Worm (Caenorhabditis elegans) whole organism, L1 larva: ENCODE data around the gene T01G1.2.

Experiments
- C04F5.9 ChIP-seq: sonication (generic microtip); optimal IDR thresholded peaks from 2 replicates; lab custom pipeline; 2016; ENCODE audit warnings: missing genetic modification characterization, missing compliant biosample characterization
- aha-1 ChIP-seq: fragments of 150-350 bp; optimal IDR thresholded peaks from 2 replicates; lab custom pipeline; 2014; ENCODE audit warnings: missing biosample characterization, missing genetic modification characterization
- alr-1 ChIP-seq: fragments of 200-800 bp; sonication (Bioruptor generic); optimal IDR thresholded peaks from 2 replicates; lab custom pipeline; 2018; ENCODE audit warnings: borderline replicate concordance, mild to moderate bottlenecking, missing genetic modification characterization, missing compliant biosample characterization
- aly-2 ChIP-seq: fragments of 150-350 bp; optimal IDR thresholded peaks from 2 replicates; lab custom pipeline; 2014; ENCODE audit warnings: missing biosample characterization, missing genetic modification characterization
- ama-1 ChIP-seq: fragments of 150-350 bp; optimal IDR thresholded peaks from 2 replicates; lab custom pipeline; 2014
- blmp-1 ChIP-seq: fragments of 150-350 bp; optimal IDR thresholded peaks from 2 replicates; lab custom pipeline; 2014; ENCODE audit warnings: missing biosample characterization, missing genetic modification characterization
- ceh-63 ChIP-seq: fragments of 200-800 bp; sonication (Bioruptor generic); optimal IDR thresholded peaks from 2 replicates; lab custom pipeline; 2018; ENCODE audit warnings: mild to moderate bottlenecking, missing genetic modification characterization, missing compliant biosample characterization
- ceh-8 ChIP-seq: fragments of 200-800 bp; sonication (Bioruptor generic); optimal IDR thresholded peaks from 2 replicates; lab custom pipeline; 2018; ENCODE audit warnings: mild to moderate bottlenecking, missing genetic modification characterization, moderate library complexity, missing compliant biosample characterization
- ceh-88 ChIP-seq: fragments of 200-800 bp; sonication (Bioruptor generic); IDR thresholded peaks from 2 replicates; pipeline ENCODE4 v1.3.6; 2022; ENCODE audit warnings: missing genetic modification characterization, missing compliant biosample characterization
- ceh-90 ChIP-seq: sonication (generic microtip); optimal IDR thresholded peaks from 2 replicates; lab custom pipeline; 2016; ENCODE audit warnings: missing genetic modification characterization, missing compliant biosample characterization
- dpl-1 ChIP-seq, 3 experiments: fragments of 150-350 bp in 2 of 3; sonication (generic microtip) in 1 of 3; optimal IDR thresholded peaks; 2 replicates each; lab custom pipeline; 2014 to 2017; ENCODE audit warnings: missing biosample characterization in 3 of 3, missing genetic modification characterization in 3 of 3, missing genetic modification reagents in 3 of 3
- efl-1 ChIP-seq, 4 experiments: fragments of 150-350 bp; optimal IDR thresholded peaks in 3 of 4; peaks in 1 of 4; 1 replicate in 1 of 4; 2 replicates in 3 of 4; lab custom pipeline; 2014; ENCODE audit warnings: missing biosample characterization in 2 of 4, missing genetic modification characterization in 2 of 4, missing genetic modification reagents in 2 of 4
- efl-3 ChIP-seq: fragments of 200-800 bp; sonication (Bioruptor generic); optimal IDR thresholded peaks from 2 replicates; lab custom pipeline; 2018; ENCODE audit warnings: mild to moderate bottlenecking, missing genetic modification characterization, missing compliant biosample characterization
- egl-27 ChIP-seq, 2 experiments: fragments of 150-350 bp in 1 of 2; sonication (generic microtip); optimal IDR thresholded peaks; 3 replicates each; lab custom pipeline; 2017 to 2018; ENCODE audit warnings: missing biosample characterization in 2 of 2, missing genetic modification characterization in 2 of 2, missing genetic modification reagents in 2 of 2
- elt-2 ChIP-seq: sonication (generic microtip); optimal IDR thresholded peaks from 2 replicates; lab custom pipeline; 2016; ENCODE audit warnings: missing genetic modification characterization, mild to moderate bottlenecking, inconsistent platforms, missing compliant biosample characterization, missing genetic modification reagents
- elt-3 ChIP-seq, 6 experiments: fragments of 150-350 bp in 1 of 6; sonication (generic microtip); optimal IDR thresholded peaks; 2 replicates each; lab custom pipeline; 2017 to 2018; ENCODE audit warnings: missing biosample characterization in 6 of 6, missing genetic modification characterization in 6 of 6, inconsistent platforms in 1 of 6
- fkh-10 ChIP-seq: sonication (generic microtip); optimal IDR thresholded peaks from 2 replicates; lab custom pipeline; 2017; ENCODE audit warnings: missing biosample characterization, missing genetic modification reagents, missing genetic modification characterization
- fkh-4 ChIP-seq: sonication (generic microtip); optimal IDR thresholded peaks from 2 replicates; lab custom pipeline; 2016; ENCODE audit warnings: missing compliant biosample characterization, missing genetic modification characterization, borderline replicate concordance
- fkh-8 ChIP-seq: sonication (generic microtip); optimal IDR thresholded peaks from 2 replicates; lab custom pipeline; 2016; ENCODE audit warnings: mild to moderate bottlenecking, missing genetic modification characterization, missing compliant biosample characterization
- fos-1 ChIP-seq: fragments of 150-350 bp; optimal IDR thresholded peaks from 2 replicates; lab custom pipeline; 2014; ENCODE audit warnings: missing biosample characterization, missing genetic modification characterization
- grh-1 ChIP-seq: fragments of 200-800 bp; sonication (Bioruptor generic); IDR thresholded peaks from 2 replicates; pipeline ENCODE4 v1.3.6; 2022; ENCODE audit warnings: missing genetic modification reagents, missing genetic modification characterization, missing compliant biosample characterization
- hlh-4 ChIP-seq: sonication (generic microtip); optimal IDR thresholded peaks from 2 replicates; lab custom pipeline; 2016; ENCODE audit warnings: mild to moderate bottlenecking, missing genetic modification characterization, missing compliant biosample characterization
- irx-1 ChIP-seq: sonication (generic microtip); optimal IDR thresholded peaks from 2 replicates; lab custom pipeline; 2016; ENCODE audit warnings: missing genetic modification characterization, missing compliant biosample characterization
- lin-13 ChIP-seq: fragments of 150-350 bp; optimal IDR thresholded peaks from 2 replicates; lab custom pipeline; 2014; ENCODE audit warnings: missing biosample characterization, missing genetic modification reagents, missing genetic modification characterization
- lin-14 ChIP-seq: fragments of 200-800 bp; sonication (Bioruptor generic); optimal IDR thresholded peaks from 2 replicates; lab custom pipeline; 2018; ENCODE audit warnings: mild to moderate bottlenecking, missing genetic modification characterization, moderate library complexity, missing compliant biosample characterization
- lin-35 ChIP-seq, 2 experiments: fragments of 150-350 bp; optimal IDR thresholded peaks; 2 replicates each; lab custom pipeline; 2014; ENCODE audit warnings: missing biosample characterization in 2 of 2, missing genetic modification characterization in 2 of 2, missing genetic modification reagents in 2 of 2
- lir-3 ChIP-seq: sonication (generic microtip); optimal IDR thresholded peaks from 2 replicates; lab custom pipeline; 2016; ENCODE audit warnings: mild to moderate bottlenecking, missing genetic modification characterization, moderate library complexity, missing compliant biosample characterization; ENCODE audit not compliant: poor library complexity
- mdl-1 ChIP-seq, 2 experiments: fragments of 150-350 bp; optimal IDR thresholded peaks; 2 replicates each; lab custom pipeline; 2014 to 2017; ENCODE audit warnings: missing biosample characterization in 2 of 2, missing genetic modification characterization in 2 of 2, inconsistent platforms in 1 of 2
- mef-2 ChIP-seq: fragments of 150-350 bp; optimal IDR thresholded peaks from 2 replicates; lab custom pipeline; 2014; ENCODE audit warnings: missing biosample characterization, missing genetic modification characterization
- nhr-12 ChIP-seq: sonication (generic microtip); optimal IDR thresholded peaks from 2 replicates; lab custom pipeline; 2017; ENCODE audit warnings: missing biosample characterization, missing genetic modification characterization
- nhr-20 ChIP-seq: sonication (generic microtip); optimal IDR thresholded peaks from 2 replicates; lab custom pipeline; 2016; ENCODE audit warnings: mild to moderate bottlenecking, missing genetic modification characterization, missing compliant biosample characterization
- nhr-28 ChIP-seq: fragments of 150-350 bp; optimal IDR thresholded peaks from 2 replicates; lab custom pipeline; 2014; ENCODE audit warnings: missing biosample characterization, missing genetic modification characterization
- nhr-76 ChIP-seq: sonication (generic microtip); optimal IDR thresholded peaks from 2 replicates; lab custom pipeline; 2017; ENCODE audit warnings: missing biosample characterization, missing genetic modification characterization
- nhr-77 ChIP-seq: fragments of 150-350 bp; optimal IDR thresholded peaks from 2 replicates; lab custom pipeline; 2014; ENCODE audit warnings: missing biosample characterization, missing genetic modification characterization
- nhr-84 ChIP-seq: sonication (generic microtip); optimal IDR thresholded peaks from 2 replicates; lab custom pipeline; 2017; ENCODE audit warnings: missing biosample characterization, missing genetic modification characterization
- nhr-85 ChIP-seq: sonication (generic microtip); peaks from one replicate; lab custom pipeline; 2016; ENCODE audit warnings: missing genetic modification characterization, inconsistent platforms, missing compliant biosample characterization
- pag-3 ChIP-seq: sonication (generic microtip); optimal IDR thresholded peaks from 2 replicates; lab custom pipeline; 2017; ENCODE audit warnings: missing genetic modification characterization, mild to moderate bottlenecking, missing compliant biosample characterization, antibody characterized with exemption, borderline replicate concordance; ENCODE audit not compliant: insufficient read depth
- pax-3 ChIP-seq: fragments of 200-800 bp; sonication (Bioruptor generic); optimal IDR thresholded peaks from 2 replicates; lab custom pipeline; 2018; ENCODE audit warnings: mild to moderate bottlenecking, missing genetic modification characterization, moderate library complexity, missing compliant biosample characterization
- pqm-1 ChIP-seq: sonication (generic microtip); optimal IDR thresholded peaks from 3 replicates; lab custom pipeline; 2017; ENCODE audit warnings: missing biosample characterization, missing genetic modification characterization
- sox-4 ChIP-seq: sonication (generic microtip); optimal IDR thresholded peaks from 2 replicates; lab custom pipeline; 2016; ENCODE audit warnings: missing genetic modification characterization, missing compliant biosample characterization
- sptf-1 ChIP-seq: fragments of 150-350 bp; optimal IDR thresholded peaks from 2 replicates; lab custom pipeline; 2014; ENCODE audit warnings: missing biosample characterization, missing genetic modification characterization
- sup-37 ChIP-seq: fragments of 200-800 bp; sonication (Bioruptor generic); optimal IDR thresholded peaks from 2 replicates; lab custom pipeline; 2018; ENCODE audit warnings: mild to moderate bottlenecking, missing genetic modification characterization, missing compliant biosample characterization
- swsn-7 ChIP-seq: sonication (generic microtip); optimal IDR thresholded peaks from 2 replicates; lab custom pipeline; 2016; ENCODE audit warnings: missing genetic modification characterization, missing compliant biosample characterization
- unc-30 ChIP-seq: sonication (generic microtip); optimal IDR thresholded peaks from 2 replicates; lab custom pipeline; 2017; ENCODE audit warnings: missing biosample characterization, missing genetic modification characterization
- unc-86 ChIP-seq: sonication (generic microtip); optimal IDR thresholded peaks from 2 replicates; lab custom pipeline; 2016; ENCODE audit warnings: missing genetic modification characterization, missing compliant biosample characterization
- unc-98 ChIP-seq: fragments of 200-800 bp; sonication (Bioruptor generic); IDR thresholded peaks from 2 replicates; pipeline ENCODE4 v1.3.6; 2022; ENCODE audit warnings: missing genetic modification characterization, missing compliant biosample characterization
- xbp-1 ChIP-seq: sonication (generic microtip); optimal IDR thresholded peaks from 2 replicates; lab custom pipeline; 2016; ENCODE audit warnings: missing genetic modification characterization, missing compliant biosample characterization
- zag-1 ChIP-seq: fragments of 150-350 bp; optimal IDR thresholded peaks from 2 replicates; lab custom pipeline; 2014; ENCODE audit warnings: missing biosample characterization, missing genetic modification characterization
- zip-4 ChIP-seq: fragments of 200-800 bp; sonication (Bioruptor generic); optimal IDR thresholded peaks from 2 replicates; lab custom pipeline; 2018; ENCODE audit warnings: mild to moderate bottlenecking, missing genetic modification characterization, moderate library complexity, missing compliant biosample characterization

Gene T01G1.2

ce11 chrIV:11363806-11364562 lies 9.8 kb downstream of the T01G1.2 start (continued):
- TF ChIP-seq fkh-4 (tag; lab: Kevin White, UChicago) (no peak), C04F5.9 (tag; lab: Kevin White, UChicago) (no peak), aly-2 (tag; lab: Kevin White, UChicago) (no peak), xbp-1 (tag; lab: Kevin White, UChicago) (no peak), nhr-20 (tag; lab: Kevin White, UChicago) (peak; percentile 22), grh-1 (GFP tag; lab: Robert Waterston, UW) (no peak), nhr-76 (no peak), elt-2 (tag; lab: Kevin White, UChicago) (no peak), zag-1 (tag; lab: Kevin White, UChicago) (no peak), lin-14 (GFP tag; lab: Kevin White, UChicago) (peak; percentile 38), nhr-77 (tag; lab: Kevin White, UChicago) (no peak), nhr-12 (tag; lab: Kevin White, UChicago) (no peak), ceh-63 (no peak), unc-30 (tag; lab: Kevin White, UChicago) (no peak)
- TF ChIP-seq, all 84 proteins: peak for 11

DNA sequence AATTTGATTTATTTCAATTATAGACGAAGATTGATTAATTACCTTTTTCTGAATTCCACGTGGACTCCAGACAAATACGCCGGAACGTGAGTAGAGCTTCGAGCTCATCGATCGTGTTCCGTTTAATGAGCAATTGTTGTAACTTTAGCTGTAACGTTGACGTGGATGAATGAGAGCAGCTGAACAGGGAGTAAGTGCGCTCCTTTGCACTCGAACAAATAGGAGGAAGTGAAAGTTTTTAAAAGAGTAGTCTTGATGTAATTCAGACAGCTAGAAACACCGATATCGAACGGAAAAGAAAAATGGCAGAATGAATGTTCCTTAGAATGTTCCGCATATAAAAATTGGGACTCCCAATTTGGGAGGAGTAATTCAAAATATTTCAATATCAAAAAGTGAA lies 17.4 kb downstream of the T01G1.2 start, which contains the start of gene sec-31:
Gene sec-31 (minus strand): TSS at position 148 of the 400 bp plus-strand sequence.
- TF ChIP-seq lin-14 (GFP tag; lab: Kevin White, UChicago) (no peak), swsn-7 (tag; lab: Kevin White, UChicago) (no peak), unc-98 (no peak), sup-37 (GFP tag; lab: Kevin White, UChicago) (no peak), ama-1 (lab: Kevin White, UChicago) (no peak), sptf-1 (tag; lab: Kevin White, UChicago) (no peak), ceh-63 (no peak), pqm-1 (tag; lab: Kevin White, UChicago) (no peak), fkh-10 (no peak), irx-1 (no peak), ceh-8 (GFP tag; lab: Kevin White, UChicago) (no peak), lin-35 (GFP tag; optimal IDR thresholded peaks at IDR 0.05; lab: Kevin White, UChicago) (peak; percentile 49 to 85), ceh-90 (tag; lab: Kevin White, UChicago) (no peak), fkh-8 (tag; lab: Kevin White, UChicago) (no peak), pag-3 (tag; lab: Kevin White, UChicago) (no peak), nhr-84 (tag; lab: Kevin White, UChicago) (no peak), mdl-1 (tag; optimal IDR thresholded peaks at IDR 0.05; lab: Kevin White, UChicago) (no peak), efl-1 (optimal IDR thresholded peaks at IDR 0.05; lab: Kevin White, UChicago) (peak; percentile 33 to 71), efl-1 (GFP tag; optimal IDR thresholded peaks at IDR 0.05 in 1 of 2; lab: Kevin White, UChicago) (peak; percentile 74 to 98), egl-27 (tag; optimal IDR thresholded peaks at IDR 0.05; lab: Kevin White, UChicago) (no peak), lir-3 (tag; lab: Kevin White, UChicago) (no peak), fkh-4 (tag; lab: Kevin White, UChicago) (no peak), zag-1 (tag; lab: Kevin White, UChicago) (no peak), aha-1 (tag; lab: Kevin White, UChicago) (no peak), nhr-28 (tag; lab: Kevin White, UChicago) (no peak), xbp-1 (tag; lab: Kevin White, UChicago) (peak; percentile 26), dpl-1 (GFP tag; optimal IDR thresholded peaks at IDR 0.05; lab: Kevin White, UChicago) (peak; percentile 28 to 74 (median 66)), ceh-88 (GFP tag; lab: Robert Waterston, UW) (no peak), hlh-4 (tag; lab: Kevin White, UChicago) (no peak), zip-4 (GFP tag; lab: Kevin White, UChicago) (no peak), elt-3 (tag; optimal IDR thresholded peaks at IDR 0.05; lab: Kevin White, UChicago) (no peak), unc-86 (no peak), fos-1 (tag; lab: Kevin White, UChicago) (no peak), aly-2 (tag; lab: Kevin White, UChicago) (no peak), mef-2 (tag; lab: Kevin White, UChicago) (no peak), efl-3 (GFP tag; lab: Kevin White, UChicago) (no peak), nhr-85 (tag; lab: Kevin White, UChicago) (no peak), sox-4 (tag; lab: Kevin White, UChicago) (no peak), alr-1 (tag; lab: Kevin White, UChicago) (no peak), blmp-1 (peak; percentile 97), pax-3 (tag; lab: Kevin White, UChicago) (no peak), lin-13 (GFP tag; lab: Kevin White, UChicago) (no peak)
